Worm (Caenorhabditis elegans) whole organism, late embryonic: ENCODE results near the gene ztf-8.

Experiments used
- ama-1 ChIP-seq: fragments of 150-350 bp; optimal IDR thresholded peaks from 2 replicates; lab custom pipeline; 2014
- odd-2 ChIP-seq: sonication (generic microtip); optimal IDR thresholded peaks from 2 replicates; lab custom pipeline; 2017; ENCODE audit warnings: antibody characterized with exemption, mild to moderate bottlenecking, missing genetic modification characterization, missing compliant biosample characterization
- tbx-2 ChIP-seq: sonication (generic microtip); optimal IDR thresholded peaks from 2 replicates; lab custom pipeline; 2016; ENCODE audit warnings: missing genetic modification characterization, missing compliant biosample characterization

ce11 chrIII:5245067-5245466 lies 28.2 kb downstream of the ztf-8 start:
- TF ChIP-seq ama-1 (lab: Kevin White, UChicago) (no peak), tbx-2 (tag; lab: Kevin White, UChicago) (no peak), odd-2 (tag; lab: Kevin White, UChicago) (no peak)
